Worm (Caenorhabditis elegans) whole organism, L4/young adult: Measurements from ENCODE around the gene sec-61.G.

Source experiments
- W03F9.2 ChIP-seq: fragments of 150-350 bp; optimal IDR thresholded peaks from 2 replicates; lab custom pipeline; 2014; ENCODE audit warnings: missing biosample characterization, missing genetic modification characterization
- dao-5 ChIP-seq: sonication (generic microtip); optimal IDR thresholded peaks from 2 replicates; lab custom pipeline; 2016; ENCODE audit warnings: missing genotype, missing genetic modification characterization, moderate library complexity, missing compliant biosample characterization
- him-1 ChIP-seq: sonication (generic microtip); optimal IDR thresholded peaks from 2 replicates; lab custom pipeline; 2016; ENCODE audit warnings: missing genotype, missing genetic modification reagents, missing genetic modification characterization, missing compliant biosample characterization

DNA sequence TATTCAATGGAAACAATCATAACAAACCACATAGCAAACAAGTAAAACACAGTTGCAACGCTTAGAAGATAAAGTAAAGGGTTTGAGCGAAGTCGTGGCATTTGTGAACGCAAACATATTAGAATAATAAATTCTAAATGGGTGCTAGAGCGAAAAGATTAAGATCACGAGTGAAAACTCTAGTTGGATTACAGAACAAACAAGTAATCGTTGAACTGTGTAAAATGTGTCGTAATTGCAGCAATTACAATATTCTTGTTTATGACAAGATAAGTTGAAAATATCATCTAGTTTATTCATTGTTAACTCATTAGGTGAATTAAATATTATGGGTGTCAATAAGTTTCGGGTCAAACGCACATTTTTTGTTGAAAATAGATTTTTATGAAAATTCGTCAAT is 5.7 kb upstream of the sec-61.G start, which contains the start of gene F32D8.8:
- no peak for TF ChIP-seq W03F9.2 (tag; lab: Kevin White, UChicago)
- no peak for TF ChIP-seq dao-5 (tag; lab: Kevin White, UChicago)
- no peak for TF ChIP-seq him-1 (tag; lab: Kevin White, UChicago)
